Worm (Caenorhabditis elegans) whole organism, mixed stage, embryonic: ENCODE results near the gene rps-25.

Experiments
- nhr-237 ChIP-seq: fragments of 150-350 bp; optimal IDR thresholded peaks from 2 replicates; lab custom pipeline; 2014; ENCODE audit warnings: missing biosample characterization, missing genetic modification characterization
- nhr-76 ChIP-seq: sonication (generic microtip); optimal IDR thresholded peaks from 2 replicates; lab custom pipeline; 2017; ENCODE audit warnings: missing biosample characterization, missing genetic modification characterization
- sptf-1 ChIP-seq: sonication (generic microtip); optimal IDR thresholded peaks from 2 replicates; lab custom pipeline; 2017; ENCODE audit warnings: mild to moderate bottlenecking, missing genetic modification characterization, moderate library complexity, missing compliant biosample characterization

DNA sequence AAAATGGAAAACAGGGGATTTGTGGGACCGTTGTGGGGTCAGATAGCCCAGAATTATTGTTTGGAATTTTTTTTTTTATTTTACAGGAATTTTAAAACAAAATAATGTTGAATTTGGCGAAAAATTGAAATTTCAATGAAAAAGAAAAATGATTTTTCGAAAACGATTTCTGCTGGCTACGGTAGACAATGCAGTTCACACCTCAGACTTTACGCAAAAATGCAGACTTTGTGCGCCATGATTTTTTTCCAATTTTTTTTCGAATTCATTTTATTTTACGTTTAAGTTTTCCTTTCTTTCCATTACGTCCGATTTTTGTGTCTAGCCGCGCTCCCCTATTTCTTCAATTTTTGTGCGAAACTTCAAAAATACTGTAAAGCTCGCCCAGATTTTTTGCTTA, 7.5 kb downstream of the rps-25 start:
- TF ChIP-seq nhr-237 (tag; lab: Kevin White, UChicago) (no peak), sptf-1 (tag; lab: Kevin White, UChicago) (no peak), nhr-76 (tag; lab: Kevin White, UChicago) (no peak)
